Worm (Caenorhabditis elegans) whole organism, late embryonic: ENCODE measurements around the gene npax-4.
A peak's percentile ranks its signal among the peaks of the same experiment; 100 is the strongest.

Experiments used
- F13H6.1 ChIP-seq: sonication (generic microtip); optimal IDR thresholded peaks from 2 replicates; lab custom pipeline; 2016; ENCODE audit warnings: missing genetic modification characterization, missing compliant biosample characterization
- T23F11.4 ChIP-seq: fragments of 200-800 bp; sonication (Bioruptor generic); optimal IDR thresholded peaks from 2 replicates; lab custom pipeline; 2018; ENCODE audit warnings: mild to moderate bottlenecking, missing genetic modification characterization, missing compliant biosample characterization
- Y22D7AL.16 ChIP-seq: sonication (generic microtip); optimal IDR thresholded peaks from 2 replicates; lab custom pipeline; 2016; ENCODE audit warnings: missing genetic modification characterization, missing compliant biosample characterization
- ahr-1 ChIP-seq: sonication (generic microtip); optimal IDR thresholded peaks from 2 replicates; lab custom pipeline; 2016; ENCODE audit warnings: missing genetic modification characterization, missing compliant biosample characterization
- ceh-2 ChIP-seq: sonication (generic microtip); optimal IDR thresholded peaks from 2 replicates; lab custom pipeline; 2016; ENCODE audit warnings: missing genotype, missing genetic modification characterization, missing compliant biosample characterization
- ceh-22 ChIP-seq: sonication (generic microtip); optimal IDR thresholded peaks from 2 replicates; lab custom pipeline; 2017; ENCODE audit warnings: missing biosample characterization, missing genetic modification characterization
- ceh-24 ChIP-seq: sonication (generic microtip); optimal IDR thresholded peaks from 2 replicates; lab custom pipeline; 2016; ENCODE audit warnings: mild to moderate bottlenecking, missing genetic modification characterization, missing compliant biosample characterization
- ceh-30 ChIP-seq: fragments of 150-350 bp; optimal IDR thresholded peaks from 2 replicates; lab custom pipeline; 2014; ENCODE audit warnings: missing biosample characterization, missing genetic modification characterization
- ceh-31 ChIP-seq: sonication (generic microtip); optimal IDR thresholded peaks from 2 replicates; lab custom pipeline; 2016; ENCODE audit warnings: missing genetic modification characterization, missing compliant biosample characterization
- ceh-34 ChIP-seq: sonication (generic microtip); optimal IDR thresholded peaks from 2 replicates; lab custom pipeline; 2016; ENCODE audit warnings: mild to moderate bottlenecking, missing genetic modification characterization, missing compliant biosample characterization
- ceh-45 ChIP-seq: fragments of 200-800 bp; sonication (Bioruptor generic); IDR thresholded peaks from 2 replicates; pipeline ENCODE4 v1.3.6; 2022; ENCODE audit warnings: missing genetic modification reagents, missing genetic modification characterization, missing compliant biosample characterization
- ceh-48 ChIP-seq: sonication (generic microtip); optimal IDR thresholded peaks from 2 replicates; lab custom pipeline; 2016; ENCODE audit warnings: missing genetic modification characterization, inconsistent platforms, missing compliant biosample characterization
- ceh-6 ChIP-seq: fragments of 200-800 bp; sonication (Bioruptor generic); optimal IDR thresholded peaks from 2 replicates; lab custom pipeline; 2018; ENCODE audit warnings: mild to moderate bottlenecking, missing genetic modification characterization, missing compliant biosample characterization
- ceh-9 ChIP-seq: sonication (generic microtip); optimal IDR thresholded peaks from 2 replicates; lab custom pipeline; 2016; ENCODE audit warnings: mild to moderate bottlenecking, missing genetic modification characterization, inconsistent platforms, missing compliant biosample characterization
- che-1 ChIP-seq: sonication (generic microtip); optimal IDR thresholded peaks from 2 replicates; lab custom pipeline; 2016; ENCODE audit warnings: mild to moderate bottlenecking, missing genetic modification characterization, missing compliant biosample characterization
- dmd-4 ChIP-seq: sonication (generic microtip); optimal IDR thresholded peaks from 2 replicates; lab custom pipeline; 2016; ENCODE audit warnings: borderline replicate concordance, missing genetic modification characterization, missing compliant biosample characterization
- dve-1 ChIP-seq: sonication (generic microtip); optimal IDR thresholded peaks from 2 replicates; lab custom pipeline; 2017; ENCODE audit warnings: antibody characterized with exemption, mild to moderate bottlenecking, missing genetic modification characterization, missing compliant biosample characterization
- elt-2 ChIP-seq: sonication (generic microtip); optimal IDR thresholded peaks from 2 replicates; lab custom pipeline; 2016; ENCODE audit warnings: missing genetic modification reagents, missing genetic modification characterization, missing compliant biosample characterization
- elt-4 ChIP-seq: sonication (generic microtip); optimal IDR thresholded peaks from 2 replicates; lab custom pipeline; 2016; ENCODE audit warnings: missing genetic modification characterization, missing compliant biosample characterization
- fax-1 ChIP-seq: sonication (generic microtip); optimal IDR thresholded peaks from 2 replicates; lab custom pipeline; 2016; ENCODE audit warnings: missing genotype, missing genetic modification characterization, missing compliant biosample characterization
- fkh-10 ChIP-seq: fragments of 150-350 bp; optimal IDR thresholded peaks from 2 replicates; lab custom pipeline; 2014; ENCODE audit warnings: missing biosample characterization, missing genetic modification reagents, missing genetic modification characterization
- hlh-30 ChIP-seq: sonication (generic microtip); optimal IDR thresholded peaks from 2 replicates; lab custom pipeline; 2017; ENCODE audit warnings: antibody characterized with exemption, missing genetic modification characterization, missing compliant biosample characterization; ENCODE audit not compliant: insufficient read depth
- lin-11 ChIP-seq: fragments of 200-800 bp; sonication (Bioruptor generic); optimal IDR thresholded peaks from 2 replicates; lab custom pipeline; 2018; ENCODE audit warnings: mild to moderate bottlenecking, missing genetic modification characterization, missing compliant biosample characterization
- mec-3 ChIP-seq: sonication (generic microtip); optimal IDR thresholded peaks from 2 replicates; lab custom pipeline; 2016; ENCODE audit warnings: borderline replicate concordance, missing genetic modification characterization, missing compliant biosample characterization
- nfya-1 ChIP-seq: sonication (generic microtip); optimal IDR thresholded peaks from 2 replicates; lab custom pipeline; 2017; ENCODE audit warnings: missing genetic modification characterization, mild to moderate bottlenecking, missing compliant biosample characterization, antibody characterized with exemption, moderate library complexity
- nhr-11 ChIP-seq: fragments of 150-350 bp; optimal IDR thresholded peaks from 2 replicates; lab custom pipeline; 2014; ENCODE audit warnings: missing biosample characterization, missing genetic modification characterization
- npax-4 ChIP-seq: sonication (generic microtip); optimal IDR thresholded peaks from 2 replicates; lab custom pipeline; 2016; ENCODE audit warnings: missing genetic modification characterization, missing compliant biosample characterization
- odd-2 ChIP-seq: sonication (generic microtip); optimal IDR thresholded peaks from 2 replicates; lab custom pipeline; 2017; ENCODE audit warnings: antibody characterized with exemption, mild to moderate bottlenecking, missing genetic modification characterization, missing compliant biosample characterization
- pax-1 ChIP-seq: fragments of 150-350 bp; optimal IDR thresholded peaks from 2 replicates; lab custom pipeline; 2014; ENCODE audit warnings: missing biosample characterization, missing genetic modification characterization
- pha-2 ChIP-seq: sonication (generic microtip); optimal IDR thresholded peaks from 2 replicates; lab custom pipeline; 2017; ENCODE audit warnings: mild to moderate bottlenecking, missing genetic modification characterization, missing compliant biosample characterization
- pqm-1 ChIP-seq: sonication (generic microtip); optimal IDR thresholded peaks from 2 replicates; lab custom pipeline; 2016; ENCODE audit warnings: missing genetic modification characterization, missing compliant biosample characterization
- pros-1 ChIP-seq: fragments of 150-350 bp; optimal IDR thresholded peaks from 2 replicates; lab custom pipeline; 2014; ENCODE audit warnings: missing biosample characterization, missing genetic modification reagents, missing genetic modification characterization
- rnt-1 ChIP-seq: sonication (generic microtip); optimal IDR thresholded peaks from 2 replicates; lab custom pipeline; 2016; ENCODE audit warnings: missing genetic modification characterization, missing compliant biosample characterization
- sox-4 ChIP-seq: sonication (generic microtip); optimal IDR thresholded peaks from 2 replicates; lab custom pipeline; 2017; ENCODE audit warnings: mild to moderate bottlenecking, missing genetic modification characterization, inconsistent platforms, missing compliant biosample characterization
- syd-9 ChIP-seq: sonication (generic microtip); optimal IDR thresholded peaks from 2 replicates; lab custom pipeline; 2016; ENCODE audit warnings: mild to moderate bottlenecking, missing genetic modification characterization, moderate library complexity, missing compliant biosample characterization
- tbx-2 ChIP-seq: sonication (generic microtip); optimal IDR thresholded peaks from 2 replicates; lab custom pipeline; 2016; ENCODE audit warnings: missing genetic modification characterization, missing compliant biosample characterization
- ttx-3 ChIP-seq: sonication (generic microtip); optimal IDR thresholded peaks from 2 replicates; lab custom pipeline; 2016; ENCODE audit warnings: missing genetic modification reagents, missing genetic modification characterization, missing compliant biosample characterization
- unc-3 ChIP-seq, 2 experiments: fragments of 200-800 bp in 1 of 2; sonication (Bioruptor generic) in 1 of 2; sonication (generic microtip) in 1 of 2; conservative IDR thresholded peaks in 1 of 2; optimal IDR thresholded peaks in 1 of 2; 2 replicates each; pipeline versions ENCODE4 v1.3.6 to Lab custom; 2016 to 2022; ENCODE audit warnings: missing compliant biosample characterization in 2 of 2, missing genetic modification characterization in 2 of 2, missing genetic modification reagents in 1 of 2
- unc-42 ChIP-seq: sonication (generic microtip); optimal IDR thresholded peaks from 2 replicates; lab custom pipeline; 2016; ENCODE audit warnings: missing genotype, missing genetic modification characterization, missing compliant biosample characterization
- unc-55 ChIP-seq: sonication (generic microtip); optimal IDR thresholded peaks from 2 replicates; lab custom pipeline; 2017; ENCODE audit warnings: missing biosample characterization, missing genetic modification reagents, missing genetic modification characterization
- unc-86 ChIP-seq: sonication (generic microtip); optimal IDR thresholded peaks from 2 replicates; lab custom pipeline; 2016; ENCODE audit warnings: missing genetic modification characterization, missing compliant biosample characterization
- zip-5 ChIP-seq: sonication (generic microtip); optimal IDR thresholded peaks from 2 replicates; lab custom pipeline; 2016; ENCODE audit warnings: missing genetic modification characterization, missing compliant biosample characterization
- ztf-16 ChIP-seq: sonication (generic microtip); optimal IDR thresholded peaks from 2 replicates; lab custom pipeline; 2017; ENCODE audit warnings: missing genetic modification characterization, missing compliant biosample characterization

npax-4 gene

DNA sequence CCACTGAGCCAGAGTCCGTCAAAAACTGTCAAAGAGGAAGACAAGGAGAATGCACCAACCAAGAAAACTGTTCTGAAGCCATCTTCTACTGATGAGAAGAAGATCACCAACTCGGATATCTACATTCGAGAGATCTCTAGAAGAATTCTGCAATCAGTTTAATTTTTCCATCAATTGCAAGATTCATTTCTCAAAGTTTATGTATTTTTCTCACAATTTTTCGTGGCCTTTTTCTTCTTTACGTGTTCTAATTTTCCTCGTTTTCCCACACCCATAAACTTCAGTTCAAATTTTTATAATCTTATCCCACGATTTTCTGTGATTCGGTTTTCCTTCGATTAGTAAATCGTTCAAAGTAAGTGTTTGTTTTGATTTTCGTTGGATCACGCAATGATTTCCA is 5.9 kb downstream of the npax-4 start, which contains the start of gene hdl-2:
Gene hdl-2, plus strand, starts transcription at position 301 of the 400 bp plus-strand sequence.
- no peak for TF ChIP-seq Y22D7AL.16 (tag; lab: Kevin White, UChicago)
- TF ChIP-seq ceh-2: no peak
- no peak for TF ChIP-seq npax-4 (tag; lab: Kevin White, UChicago)
- no peak for TF ChIP-seq pros-1 (tag; lab: Kevin White, UChicago)
- no peak for TF ChIP-seq rnt-1 (tag; lab: Kevin White, UChicago)
- no peak for TF ChIP-seq dmd-4
- TF ChIP-seq lin-11 (tag; lab: Kevin White, UChicago): no peak
- no peak for TF ChIP-seq fax-1
- no peak for TF ChIP-seq hlh-30 (tag; lab: Kevin White, UChicago)
- no peak for TF ChIP-seq sox-4 (tag; lab: Kevin White, UChicago)
- no peak for TF ChIP-seq ceh-22 (tag; lab: Kevin White, UChicago)
- no peak for TF ChIP-seq nfya-1 (tag; lab: Kevin White, UChicago)
- TF ChIP-seq che-1 (tag; lab: Kevin White, UChicago): no peak
- TF ChIP-seq unc-55 (GFP tag; lab: Kevin White, UChicago): no peak
- TF ChIP-seq ztf-16 (tag; lab: Kevin White, UChicago): no peak
- no peak for TF ChIP-seq unc-3 (GFP tag; conservative IDR thresholded peaks at IDR 0.05; lab: Robert Waterston, UW)
- no peak for TF ChIP-seq unc-3 (tag; optimal IDR thresholded peaks at IDR 0.05; lab: Kevin White, UChicago)
- TF ChIP-seq pha-2 (tag; lab: Kevin White, UChicago): no peak
- no peak for TF ChIP-seq ceh-34 (tag; lab: Kevin White, UChicago)
- TF ChIP-seq pax-1: no peak
- TF ChIP-seq, all 69 proteins: peak for 0

DNA sequence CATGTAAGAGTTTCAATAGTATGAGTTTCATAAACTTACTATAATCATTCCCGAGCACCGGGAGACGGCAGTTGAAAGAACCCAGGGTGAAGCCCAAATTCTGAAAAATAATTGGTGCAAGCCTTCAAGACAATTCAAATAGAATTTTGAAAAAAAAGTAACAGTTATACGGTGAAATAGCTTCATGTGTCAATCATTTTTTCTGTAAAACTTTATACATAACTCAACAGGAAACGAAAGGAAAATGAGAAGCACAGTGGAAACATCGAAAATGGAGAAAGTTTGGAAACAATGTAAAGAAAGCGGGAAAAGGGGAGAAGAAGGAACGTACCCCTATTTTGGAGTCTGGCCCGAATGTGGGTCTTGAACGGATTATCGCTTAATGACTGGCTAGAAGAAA is 6.8 kb downstream of the npax-4 start, which contains the start of gene C09G9.3:
Gene C09G9.3, minus strand, starts transcription at position 101 of the 400 bp plus-strand sequence.
- TF ChIP-seq unc-55 (GFP tag; lab: Kevin White, UChicago) (no peak), T23F11.4 (GFP tag; lab: Kevin White, UChicago) (no peak), nhr-11 (tag; lab: Kevin White, UChicago) (no peak), ceh-9 (tag; lab: Kevin White, UChicago) (no peak), ceh-31 (no peak), mec-3 (tag; lab: Kevin White, UChicago) (no peak), F13H6.1 (tag; lab: Kevin White, UChicago) (no peak), hlh-30 (tag; lab: Kevin White, UChicago) (no peak), syd-9 (tag; lab: Kevin White, UChicago) (no peak)

DNA sequence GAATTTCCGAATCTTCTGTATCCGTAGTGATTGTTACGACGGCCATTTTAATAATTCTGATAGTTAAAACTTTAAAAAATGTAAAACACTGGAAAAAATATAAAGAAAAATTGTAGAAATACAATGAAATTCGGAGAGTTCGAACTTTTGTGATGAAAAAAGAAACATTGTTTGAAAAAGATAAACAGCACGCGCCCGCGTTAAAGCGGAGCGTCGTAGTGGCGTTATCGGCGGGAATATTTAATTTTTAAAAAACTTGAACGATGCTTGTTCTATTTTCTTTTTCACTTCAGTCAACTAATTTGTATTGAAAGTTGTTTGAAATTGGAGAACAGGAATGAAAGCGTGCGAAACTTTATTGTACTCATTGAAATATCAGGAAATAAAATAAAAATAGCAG is 10.1 kb downstream of the npax-4 start, which contains the start of gene npp-23:
Gene npp-23, minus strand, starts transcription at position 56 of the 400 bp plus-strand sequence.
- TF ChIP-seq nfya-1 (tag; lab: Kevin White, UChicago) (peak; percentile 13), ceh-6 (no peak), elt-2 (tag; lab: Kevin White, UChicago) (peak; percentile 7)

DNA sequence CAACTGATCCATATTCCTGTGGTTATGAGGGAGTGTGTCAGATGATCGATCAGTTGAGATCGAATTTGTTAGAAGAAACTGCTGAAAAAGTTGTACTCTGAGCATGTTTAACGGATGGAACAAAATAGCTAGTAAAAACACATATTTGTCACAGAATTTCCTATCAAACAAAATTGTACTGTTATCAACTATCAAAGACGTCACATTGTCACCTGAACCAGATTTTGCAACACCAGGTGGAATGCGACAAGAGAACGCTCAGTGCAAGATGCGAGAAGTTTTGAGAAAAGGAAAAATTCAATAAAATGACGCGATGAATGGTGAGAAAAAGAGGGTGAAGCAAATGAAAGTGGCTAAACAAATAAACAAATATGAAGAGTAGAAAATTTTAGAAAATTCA is 12.1 kb downstream of the npax-4 start:
- TF ChIP-seq ceh-24 (tag; lab: Kevin White, UChicago): no peak
- TF ChIP-seq unc-86: no peak

DNA sequence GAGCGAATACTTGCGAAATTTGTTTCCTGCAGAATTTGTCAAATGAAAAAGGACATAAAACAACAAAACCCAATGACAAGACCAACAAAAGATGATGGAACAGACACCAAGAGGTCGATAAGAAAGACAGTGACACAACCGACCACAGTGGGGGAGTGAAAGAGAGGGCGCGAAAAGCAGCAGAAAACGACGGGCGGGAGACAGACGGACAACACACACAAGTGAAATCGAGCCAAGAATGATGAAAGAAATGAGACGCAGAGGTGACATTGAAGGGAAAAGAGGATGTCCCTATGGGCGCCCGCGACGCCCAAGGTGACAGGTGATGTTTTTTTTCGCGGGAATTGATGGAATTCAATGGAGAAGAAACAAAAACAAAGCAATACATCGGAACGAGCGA is 13.6 kb downstream of the npax-4 start:
- TF ChIP-seq elt-2 (tag; lab: Kevin White, UChicago): no peak
- no peak for TF ChIP-seq fkh-10 (GFP tag; lab: Kevin White, UChicago)
- no peak for TF ChIP-seq ceh-9 (tag; lab: Kevin White, UChicago)
- no peak for TF ChIP-seq elt-4 (tag; lab: Kevin White, UChicago)
- TF ChIP-seq unc-42 (tag; lab: Kevin White, UChicago): no peak
- TF ChIP-seq ttx-3 (tag; lab: Kevin White, UChicago): no peak
- no peak for TF ChIP-seq odd-2 (tag; lab: Kevin White, UChicago)
- no peak for TF ChIP-seq lin-11 (tag; lab: Kevin White, UChicago)
- no peak for TF ChIP-seq fax-1
- TF ChIP-seq tbx-2: no peak
- no peak for TF ChIP-seq ceh-31
- TF ChIP-seq ceh-34 (tag; lab: Kevin White, UChicago): no peak
- TF ChIP-seq ceh-48 (tag; lab: Kevin White, UChicago): no peak
- no peak for TF ChIP-seq dve-1 (tag; lab: Kevin White, UChicago)
- no peak for TF ChIP-seq ahr-1 (tag; lab: Kevin White, UChicago)
- TF ChIP-seq ceh-30: no peak
- TF ChIP-seq zip-5 (tag; lab: Kevin White, UChicago): no peak
- no peak for TF ChIP-seq syd-9 (tag; lab: Kevin White, UChicago)
- TF ChIP-seq pqm-1 (tag; lab: Kevin White, UChicago): no peak
- TF ChIP-seq ceh-45: no peak
- TF ChIP-seq npax-4 (tag; lab: Kevin White, UChicago): no peak
- TF ChIP-seq ceh-6: no peak
- TF ChIP-seq Y22D7AL.16 (tag; lab: Kevin White, UChicago): no peak
- peak; percentile 78 for TF ChIP-seq unc-55 (GFP tag; lab: Kevin White, UChicago)
- no peak for TF ChIP-seq pax-1
